Fruit fly (Drosophila melanogaster): ENCODE data around the gene GAA1.

The GAA1 gene

dm6 chrX:5888933-5889332, 15.8 kb upstream of the GAA1 start (continued):
- TF ChIP-seq CG12155 (GFP tag; optimal IDR thresholded peaks at IDR 0.05), result no peak
- no peak for TF ChIP-seq CG17568 (GFP tag; optimal IDR thresholded peaks at IDR 0.05)
- TF ChIP-seq CG14860 (GFP tag; IDR thresholded peaks at IDR 0.05; ENCODE audit: partially characterized antibody), result no peak
- TF ChIP-seq CG30020 (tag; optimal IDR thresholded peaks at IDR 0.05), result no peak
- no peak for TF ChIP-seq corto (GFP tag; optimal IDR thresholded peaks at IDR 0.05)
- TF ChIP-seq sisA (GFP tag; IDR thresholded peaks at IDR 0.05), result peak; percentile 26; the same call in 1 of the 2 replicates
- peak; percentile 53; the same call in 1 of the 2 replicates for TF ChIP-seq vvl (GFP tag; IDR thresholded peaks at IDR 0.05)
- no peak for TF ChIP-seq Fer2 (tag; optimal IDR thresholded peaks at IDR 0.05)
- no peak for TF ChIP-seq CG33213 (GFP tag; optimal IDR thresholded peaks at IDR 0.05)
- no peak for TF ChIP-seq CG6813 (GFP tag; optimal IDR thresholded peaks at IDR 0.05)
- peak; percentile 42 for TF ChIP-seq CG11504 (tag; optimal IDR thresholded peaks at IDR 0.05)
- no peak for TF ChIP-seq sens-2 (GFP tag; IDR thresholded peaks at IDR 0.05)
- TF ChIP-seq onecut (GFP tag; IDR thresholded peaks at IDR 0.05), result peak; percentile 40
- no peak for TF ChIP-seq Bgb (GFP tag; IDR thresholded peaks at IDR 0.05; ENCODE audit: partially characterized antibody)
- no peak for TF ChIP-seq CG12744 (GFP tag; optimal IDR thresholded peaks at IDR 0.05)
- no peak for TF ChIP-seq hbn (GFP tag; IDR thresholded peaks at IDR 0.05; ENCODE audit: partially characterized antibody)
- TF ChIP-seq btn (GFP tag; optimal IDR thresholded peaks at IDR 0.05), result no peak
- TF ChIP-seq bab2 (GFP tag; optimal IDR thresholded peaks at IDR 0.05), result peak; percentile 6
- no peak for TF ChIP-seq Drgx (GFP tag; IDR thresholded peaks at IDR 0.05)
- peak; percentile 43 for TF ChIP-seq pnt (GFP tag; optimal IDR thresholded peaks at IDR 0.05)
- TF ChIP-seq mam (GFP tag; optimal IDR thresholded peaks at IDR 0.05), result peak; percentile 34
- TF ChIP-seq CG12769 (tag; optimal IDR thresholded peaks at IDR 0.05), result peak; percentile 42
- peak; percentile 16; the same call in 1 of the 3 replicates for TF ChIP-seq Optix (GFP tag; IDR thresholded peaks at IDR 0.05)
- TF ChIP-seq jumu (GFP tag; optimal IDR thresholded peaks at IDR 0.05), result peak; percentile 28
- peak; percentile 2 for TF ChIP-seq CG9817 (tag; optimal IDR thresholded peaks at IDR 0.05)
- TF ChIP-seq CG4617 (GFP tag; optimal IDR thresholded peaks at IDR 0.05; ENCODE audit: borderline replicate concordance), result no peak
- peak; percentile 43 for TF ChIP-seq CG15601 (tag; optimal IDR thresholded peaks at IDR 0.05)
- peak; percentile 32; the same call in 2 of the 3 replicates for TF ChIP-seq dysf (GFP tag; IDR thresholded peaks at IDR 0.05)
- peak; percentile 80 for TF ChIP-seq row (GFP tag; IDR thresholded peaks at IDR 0.05)
- TF ChIP-seq dmrt11E (tag; optimal IDR thresholded peaks at IDR 0.05), result peak; percentile 41
- TF ChIP-seq CG1832 (GFP tag; optimal IDR thresholded peaks at IDR 0.05), result no peak
- TF ChIP-seq ci (GFP tag; IDR thresholded peaks at IDR 0.05), result peak; percentile 70; the same call in 1 of the 3 replicates
- no peak for TF ChIP-seq B-H2 (GFP tag; optimal IDR thresholded peaks at IDR 0.05)
- TF ChIP-seq Meics (GFP tag; optimal IDR thresholded peaks at IDR 0.05), result peak; percentile 10
- TF ChIP-seq Jarid2 (GFP tag; optimal IDR thresholded peaks at IDR 0.05), result no peak
- peak; percentile 44; the same call in 1 of the 3 replicates for TF ChIP-seq so (GFP tag; IDR thresholded peaks at IDR 0.05)
- TF ChIP-seq dmrt99B (tag; optimal IDR thresholded peaks at IDR 0.05), result peak; percentile 30
- TF ChIP-seq CG13123 (GFP tag; optimal IDR thresholded peaks at IDR 0.05), result no peak
- peak in 1 of 2 experiments; percentile 13 for TF ChIP-seq chif (GFP tag; optimal IDR thresholded peaks at IDR 0.05)
- no peak for TF ChIP-seq CG13894 (tag; optimal IDR thresholded peaks at IDR 0.05)
- TF ChIP-seq pfk (GFP tag; optimal IDR thresholded peaks at IDR 0.05), result no peak
- TF ChIP-seq CG4730 (GFP tag; IDR thresholded peaks at IDR 0.05), result 0 out of 2 replicates have a peak, but pooled peaks have one; percentile 21
- 0 out of 3 replicates have a peak, but pooled peaks have one; percentile 6 for TF ChIP-seq Mrtf (GFP tag; IDR thresholded peaks at IDR 0.05)
- TF ChIP-seq zf30C (GFP tag; optimal IDR thresholded peaks at IDR 0.05), result peak; percentile 93
- TF ChIP-seq CG18262 (tag; optimal IDR thresholded peaks at IDR 0.05), result peak; percentile 18
- TF ChIP-seq ind (GFP tag; optimal IDR thresholded peaks at IDR 0.05), result peak; percentile 7
- 0 out of 2 replicates have a peak, but pooled peaks have one; percentile 15 for TF ChIP-seq Ptx1 (GFP tag; IDR thresholded peaks at IDR 0.05)
- peak; percentile 33 for TF ChIP-seq CG10267 (tag; optimal IDR thresholded peaks at IDR 0.05)
- TF ChIP-seq tgo (GFP tag; IDR thresholded peaks at IDR 0.05), result peak; percentile 32; the same call in 1 of the 3 replicates
- TF ChIP-seq CG13287 (GFP tag; IDR thresholded peaks at IDR 0.05; ENCODE audit: partially characterized antibody), result no peak

All from whole organism, embryonic.